Worm (Caenorhabditis elegans) whole organism, L4 larva: ENCODE data around the gene Y43F8B.19.
A peak's percentile ranks its signal among the peaks of the same experiment; 100 is the strongest.

Experiments
- D1046.2 ChIP-seq: fragments of 200-800 bp; sonication (Bioruptor generic); IDR thresholded peaks from 2 replicates; pipeline ENCODE4 v1.3.6; 2022; ENCODE audit warnings: missing genetic modification characterization, missing compliant biosample characterization
- F26F4.8 ChIP-seq: fragments of 200-800 bp; sonication (Bioruptor generic); conservative IDR thresholded peaks from 2 replicates; pipeline ENCODE4 v1.3.6; 2022; ENCODE audit warnings: missing genetic modification characterization, missing compliant biosample characterization
- F44E2.7 ChIP-seq: fragments of 200-800 bp; sonication (Bioruptor generic); IDR thresholded peaks from 2 replicates; pipeline ENCODE4 v2.1.2; 2022; ENCODE audit warnings: missing genetic modification characterization, missing compliant biosample characterization
- F49E8.2 ChIP-seq: sonication (generic microtip); optimal IDR thresholded peaks from 2 replicates; lab custom pipeline; 2016; ENCODE audit warnings: missing compliant biosample characterization, mild to moderate bottlenecking, missing genetic modification characterization, borderline replicate concordance
- R02D3.7 ChIP-seq: fragments of 150-350 bp; sonication (generic microtip); optimal IDR thresholded peaks from 3 replicates; lab custom pipeline; 2014; ENCODE audit warnings: missing biosample characterization, missing genetic modification characterization
- T20F7.1 ChIP-seq: fragments of 200-800 bp; sonication (Bioruptor generic); optimal IDR thresholded peaks from 2 replicates; lab custom pipeline; 2018; ENCODE audit warnings: mild to moderate bottlenecking, missing genetic modification characterization, missing compliant biosample characterization
- T26A8.4 ChIP-seq: fragments of 200-800 bp; sonication (Bioruptor generic); IDR thresholded peaks from 2 replicates; pipeline ENCODE4 v1.3.6; 2022; ENCODE audit warnings: missing genetic modification characterization, missing compliant biosample characterization
- Y105C5A.15 ChIP-seq: fragments of 200-800 bp; sonication (Bioruptor generic); IDR thresholded peaks from 2 replicates; pipeline ENCODE4 v1.3.6; 2022; ENCODE audit warnings: missing genetic modification characterization, missing compliant biosample characterization
- Y48G9A.11 ChIP-seq: fragments of 200-800 bp; sonication (Bioruptor generic); IDR thresholded peaks from 2 replicates; pipeline ENCODE4 v1.3.6; 2022; ENCODE audit warnings: missing genetic modification reagents, missing genetic modification characterization, missing compliant biosample characterization
- Y5F2A.4 ChIP-seq: fragments of 200-800 bp; sonication (Bioruptor generic); optimal IDR thresholded peaks from 2 replicates; lab custom pipeline; 2018; ENCODE audit warnings: mild to moderate bottlenecking, missing genetic modification characterization, missing compliant biosample characterization
- ZK337.2 ChIP-seq: fragments of 200-800 bp; sonication (Bioruptor generic); IDR thresholded peaks from 2 replicates; pipeline ENCODE4 v1.3.6; 2022; ENCODE audit warnings: missing genetic modification reagents, missing genetic modification characterization, missing compliant biosample characterization
- ceh-20 ChIP-seq: fragments of 200-800 bp; sonication (Bioruptor generic); IDR thresholded peaks from 2 replicates; pipeline ENCODE4 v1.3.6; 2022; ENCODE audit warnings: missing genetic modification reagents, missing genetic modification characterization, missing compliant biosample characterization
- ceh-28 ChIP-seq: fragments of 150-350 bp; optimal IDR thresholded peaks from 2 replicates; lab custom pipeline; 2014; ENCODE audit warnings: missing biosample characterization, missing genetic modification reagents, missing genetic modification characterization
- ceh-32 ChIP-seq: sonication (generic microtip); optimal IDR thresholded peaks from 2 replicates; lab custom pipeline; 2016; ENCODE audit warnings: mild to moderate bottlenecking, missing genetic modification characterization, missing compliant biosample characterization; ENCODE audit not compliant: poor library complexity
- ctbp-1 ChIP-seq: fragments of 200-800 bp; sonication (Bioruptor generic); IDR thresholded peaks from 2 replicates; pipeline ENCODE4 v1.3.6; 2022; ENCODE audit warnings: missing genetic modification reagents, missing genetic modification characterization, missing compliant biosample characterization
- daf-12 ChIP-seq: fragments of 150-350 bp; optimal IDR thresholded peaks from 2 replicates; lab custom pipeline; 2014; ENCODE audit warnings: missing biosample characterization, missing genetic modification reagents, missing genetic modification characterization
- dmd-6 ChIP-seq: fragments of 200-800 bp; sonication (Bioruptor generic); IDR thresholded peaks from 2 replicates; pipeline ENCODE4 v1.3.6; 2022; ENCODE audit warnings: missing genetic modification reagents, missing genetic modification characterization, missing compliant biosample characterization
- dmd-8 ChIP-seq: fragments of 200-800 bp; sonication (Bioruptor generic); IDR thresholded peaks from 2 replicates; pipeline ENCODE4 v1.3.6; 2022; ENCODE audit warnings: missing genetic modification characterization, missing compliant biosample characterization
- dmd-9 ChIP-seq: fragments of 200-800 bp; sonication (Bioruptor generic); IDR thresholded peaks from 2 replicates; pipeline ENCODE4 v1.3.6; 2022; ENCODE audit warnings: missing genetic modification reagents, missing genetic modification characterization, missing compliant biosample characterization
- duxl-1 ChIP-seq: sonication (generic microtip); optimal IDR thresholded peaks from 2 replicates; lab custom pipeline; 2016; ENCODE audit warnings: mild to moderate bottlenecking, missing genetic modification characterization, moderate library complexity, missing compliant biosample characterization; ENCODE audit not compliant: poor library complexity
- egl-27 ChIP-seq: sonication (generic microtip); optimal IDR thresholded peaks from 3 replicates; lab custom pipeline; 2017; ENCODE audit warnings: missing biosample characterization, missing genetic modification reagents, missing genetic modification characterization
- egl-43 ChIP-seq: fragments of 200-800 bp; sonication (Bioruptor generic); IDR thresholded peaks from 2 replicates; pipeline ENCODE4 v1.3.6; 2022; ENCODE audit warnings: missing genetic modification reagents, missing genetic modification characterization, missing compliant biosample characterization
- fkh-10 ChIP-seq: fragments of 150-350 bp; optimal IDR thresholded peaks from 2 replicates; lab custom pipeline; 2014; ENCODE audit warnings: missing biosample characterization, missing genetic modification reagents, missing genetic modification characterization
- hif-1 ChIP-seq, 2 experiments: sonication (generic microtip); optimal IDR thresholded peaks; 2 replicates each; lab custom pipeline; 2016 to 2017; ENCODE audit warnings: missing compliant biosample characterization in 2 of 2, missing genetic modification characterization in 2 of 2, missing genetic modification reagents in 2 of 2, missing genotype in 2 of 2, mild to moderate bottlenecking in 1 of 2
- hlh-11 ChIP-seq: fragments of 200-800 bp; sonication (Bioruptor generic); optimal IDR thresholded peaks from 2 replicates; lab custom pipeline; 2018; ENCODE audit warnings: mild to moderate bottlenecking, missing genetic modification characterization, missing compliant biosample characterization
- hlh-30 ChIP-seq: sonication (generic microtip); optimal IDR thresholded peaks from 2 replicates; lab custom pipeline; 2017; ENCODE audit warnings: antibody characterized with exemption, mild to moderate bottlenecking, missing genetic modification characterization, missing compliant biosample characterization; ENCODE audit not compliant: insufficient read depth
- hmg-1.1 ChIP-seq: fragments of 200-800 bp; sonication (Bioruptor generic); IDR thresholded peaks from 2 replicates; pipeline ENCODE4 v1.3.6; 2022; ENCODE audit warnings: missing genetic modification reagents, missing genetic modification characterization, missing compliant biosample characterization
- lim-7 ChIP-seq: fragments of 200-800 bp; sonication (Bioruptor generic); IDR thresholded peaks from 2 replicates; pipeline ENCODE4 v1.3.6; 2022; ENCODE audit warnings: missing genetic modification characterization, missing compliant biosample characterization
- lin-29 ChIP-seq: fragments of 200-800 bp; sonication (Bioruptor generic); IDR thresholded peaks from 2 replicates; pipeline ENCODE4 v1.3.6; 2022; ENCODE audit warnings: missing genetic modification reagents, missing genetic modification characterization, missing compliant biosample characterization
- lsy-2 ChIP-seq, 2 experiments: fragments of 150-350 bp in 1 of 2; sonication (generic microtip) in 1 of 2; optimal IDR thresholded peaks; 2 replicates each; lab custom pipeline; 2014 to 2017; ENCODE audit warnings: missing biosample characterization in 2 of 2, missing genetic modification characterization in 2 of 2
- mdt-29 ChIP-seq: fragments of 200-800 bp; sonication (Bioruptor generic); IDR thresholded peaks from 2 replicates; pipeline ENCODE4 v1.3.6; 2022; ENCODE audit warnings: missing genetic modification reagents, missing genetic modification characterization, missing compliant biosample characterization
- mes-2 ChIP-seq: sonication (generic microtip); optimal IDR thresholded peaks from 2 replicates; lab custom pipeline; 2016; ENCODE audit warnings: missing genotype, mild to moderate bottlenecking, missing genetic modification characterization, missing compliant biosample characterization; ENCODE audit not compliant: poor library complexity, severe bottlenecking
- mxl-3 ChIP-seq: fragments of 200-800 bp; sonication (Bioruptor generic); optimal IDR thresholded peaks from 2 replicates; lab custom pipeline; 2018; ENCODE audit warnings: mild to moderate bottlenecking, missing genetic modification characterization, missing compliant biosample characterization
- nhr-42 ChIP-seq: fragments of 200-800 bp; sonication (Bioruptor generic); IDR thresholded peaks from 2 replicates; pipeline ENCODE4 v1.3.6; 2022; ENCODE audit warnings: missing genetic modification characterization, missing compliant biosample characterization
- nhr-48 ChIP-seq: sonication (generic microtip); optimal IDR thresholded peaks from 2 replicates; lab custom pipeline; 2016; ENCODE audit warnings: mild to moderate bottlenecking, missing genetic modification characterization, missing compliant biosample characterization
- pha-4 ChIP-seq, 2 experiments: fragments of 150-350 bp in 1 of 2; fragments of 200-800 bp in 1 of 2; sonication (Bioruptor generic) in 1 of 2; IDR thresholded peaks in 1 of 2; optimal IDR thresholded peaks in 1 of 2; 2 replicates each; pipeline versions ENCODE4 v1.3.6 to Lab custom; 2014 to 2022; ENCODE audit warnings: missing genetic modification characterization in 2 of 2, missing genetic modification reagents in 2 of 2, missing biosample characterization in 1 of 2, missing compliant biosample characterization in 1 of 2
- php-3 ChIP-seq: fragments of 200-800 bp; sonication (Bioruptor generic); IDR thresholded peaks from 2 replicates; pipeline ENCODE4 v1.3.6; 2022; ENCODE audit warnings: missing genetic modification reagents, missing genetic modification characterization, missing compliant biosample characterization
- rbr-2 ChIP-seq: sonication (generic microtip); optimal IDR thresholded peaks from 2 replicates; lab custom pipeline; 2016; ENCODE audit warnings: missing genotype, missing genetic modification characterization, missing compliant biosample characterization
- saeg-2 ChIP-seq: fragments of 200-800 bp; sonication (Bioruptor generic); IDR thresholded peaks from 2 replicates; pipeline ENCODE4 v1.3.6; 2022; ENCODE audit warnings: missing genetic modification reagents, missing genetic modification characterization, missing compliant biosample characterization
- sdz-12 ChIP-seq: fragments of 200-800 bp; sonication (Bioruptor generic); optimal IDR thresholded peaks from 2 replicates; lab custom pipeline; 2018; ENCODE audit warnings: mild to moderate bottlenecking, missing genetic modification characterization, missing compliant biosample characterization
- spr-3 ChIP-seq: fragments of 200-800 bp; sonication (Bioruptor generic); optimal IDR thresholded peaks from 2 replicates; lab custom pipeline; 2018; ENCODE audit warnings: mild to moderate bottlenecking, missing genetic modification characterization, missing compliant biosample characterization
- unc-130 ChIP-seq: sonication (generic microtip); optimal IDR thresholded peaks from 2 replicates; lab custom pipeline; 2016; ENCODE audit warnings: missing genetic modification reagents, missing genetic modification characterization, missing compliant biosample characterization
- unc-39 ChIP-seq: sonication (generic microtip); optimal IDR thresholded peaks from 2 replicates; lab custom pipeline; 2017; ENCODE audit warnings: missing biosample characterization, missing genetic modification characterization
- vab-7 ChIP-seq: fragments of 200-800 bp; sonication (Bioruptor generic); IDR thresholded peaks from 2 replicates; pipeline ENCODE4 v1.3.6; 2022; ENCODE audit warnings: missing genetic modification reagents, missing genetic modification characterization, missing compliant biosample characterization
- zfp-3 ChIP-seq: fragments of 200-800 bp; sonication (Bioruptor generic); conservative IDR thresholded peaks from 2 replicates; pipeline ENCODE4 v1.3.6; 2022; ENCODE audit warnings: missing genetic modification reagents, missing genetic modification characterization, missing compliant biosample characterization
- zip-2 ChIP-seq: fragments of 150-350 bp; optimal IDR thresholded peaks from 2 replicates; lab custom pipeline; 2014; ENCODE audit warnings: missing biosample characterization, missing genetic modification characterization

The Y43F8B.19 gene

DNA sequence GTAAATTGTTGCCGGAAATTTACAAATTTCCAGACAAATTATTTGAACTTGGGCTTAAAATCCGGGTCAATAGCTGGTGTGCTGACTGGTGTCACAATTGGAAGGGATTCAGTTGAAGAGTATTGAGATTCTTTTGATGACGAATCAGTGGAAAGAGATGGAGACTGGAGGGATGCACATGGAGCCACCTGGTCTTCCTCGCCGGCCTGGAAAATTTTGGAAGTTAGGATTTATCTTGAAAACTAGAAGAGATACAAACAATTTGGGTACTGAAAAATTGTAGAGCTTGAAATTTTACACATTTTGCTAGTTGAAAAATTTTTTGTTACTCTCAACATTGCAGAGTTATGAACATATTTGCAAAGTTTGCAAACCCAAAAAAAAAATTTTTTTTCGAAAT is 8.0 kb upstream of the Y43F8B.19 start (continued):
- TF ChIP-seq ctbp-1 (peak; percentile 58), Y105C5A.15 (GFP tag; lab: Robert Waterston, UW) (no peak; the same call in 1 of the 2 replicates), ZK337.2 (GFP tag; lab: Robert Waterston, UW) (0 out of 2 replicates have a peak, but pooled peaks have one; percentile 4), sdz-12 (GFP tag; lab: Kevin White, UChicago) (peak; percentile 67), php-3 (GFP tag; lab: Robert Waterston, UW) (no peak), T20F7.1 (GFP tag; lab: Kevin White, UChicago) (no peak), R02D3.7 (tag; lab: Kevin White, UChicago) (no peak)

DNA sequence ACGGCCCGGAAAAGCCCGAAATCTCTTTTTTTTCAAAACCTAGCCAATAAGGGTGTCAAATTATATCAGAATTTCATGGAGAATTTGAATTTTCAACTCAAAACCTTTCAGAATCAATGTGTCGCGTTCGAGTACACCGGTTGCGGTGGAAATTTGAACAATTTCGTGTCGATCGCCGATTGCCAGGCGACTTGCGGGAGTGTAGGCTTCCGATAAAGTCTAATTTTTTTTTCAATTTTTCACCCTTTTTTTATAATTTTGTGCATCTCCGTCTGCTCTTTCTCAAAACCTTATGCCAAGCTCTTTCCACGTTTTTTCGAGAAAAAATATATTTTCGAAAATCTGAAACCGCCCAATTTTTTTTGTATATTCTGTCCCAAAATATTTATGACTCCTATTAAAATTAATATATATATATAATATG is 7.4 kb upstream of the Y43F8B.19 start:
- peak; percentile 72 for TF ChIP-seq vab-7
- no peak for TF ChIP-seq egl-27
- TF ChIP-seq pha-4 (GFP tag; IDR thresholded peaks at IDR 0.05; lab: Robert Waterston, UW): peak; percentile 69
- TF ChIP-seq pha-4 (tag; optimal IDR thresholded peaks at IDR 0.05; lab: Kevin White, UChicago): no peak
- peak; percentile 82 for TF ChIP-seq D1046.2 (GFP tag; lab: Robert Waterston, UW)
- no peak for TF ChIP-seq ceh-28
- peak; percentile 81; the same call in 1 of the 2 replicates for TF ChIP-seq zfp-3 (GFP tag; lab: Robert Waterston, UW)
- 0 out of 2 replicates have a peak, but pooled peaks have one; percentile 8 for TF ChIP-seq lin-29 (GFP tag; lab: Robert Waterston, UW)
- peak; percentile 86 for TF ChIP-seq php-3 (GFP tag; lab: Robert Waterston, UW)
- no peak for TF ChIP-seq unc-39
- peak; percentile 96 for TF ChIP-seq T26A8.4 (GFP tag; lab: Robert Waterston, UW)
- peak; percentile 39; the same call in 1 of the 2 replicates for TF ChIP-seq saeg-2 (GFP tag; lab: Robert Waterston, UW)
- TF ChIP-seq lim-7 (GFP tag; lab: Robert Waterston, UW): 0 out of 2 replicates have a peak, but pooled peaks have one; percentile 37
- peak; percentile 46; the same call in 1 of the 2 replicates for TF ChIP-seq hmg-1.1 (GFP tag; lab: Robert Waterston, UW)
- no peak for TF ChIP-seq hlh-30 (tag; lab: Kevin White, UChicago)
- no peak for TF ChIP-seq fkh-10
- peak; percentile 33 for TF ChIP-seq spr-3 (GFP tag; lab: Kevin White, UChicago)
- peak; percentile 14 for TF ChIP-seq mxl-3 (GFP tag; lab: Kevin White, UChicago)
- no peak for TF ChIP-seq ceh-32 (tag; lab: Kevin White, UChicago)
- peak; percentile 20; the same call in 1 of the 2 replicates for TF ChIP-seq Y48G9A.11
- TF ChIP-seq ctbp-1: peak; percentile 90
- TF ChIP-seq lsy-2 (tag; optimal IDR thresholded peaks at IDR 0.05; lab: Kevin White, UChicago): peak in 1 of 2 experiments; percentile 72
- TF ChIP-seq mdt-29: 0 out of 2 replicates have a peak, but pooled peaks have one; percentile 58
- TF ChIP-seq hif-1 (tag; optimal IDR thresholded peaks at IDR 0.05; lab: Kevin White, UChicago): no peak
- TF ChIP-seq mes-2 (tag; lab: Kevin White, UChicago): peak; percentile 17
- TF ChIP-seq dmd-6 (GFP tag; lab: Robert Waterston, UW): 0 out of 2 replicates have a peak, but pooled peaks have one; percentile 29
- TF ChIP-seq unc-130 (GFP tag; lab: Kevin White, UChicago): no peak
- no peak for TF ChIP-seq daf-12 (tag; lab: Kevin White, UChicago)
- peak; percentile 29 for TF ChIP-seq duxl-1
- TF ChIP-seq nhr-42: 0 out of 2 replicates have a peak, but pooled peaks have one; percentile 12
- peak; percentile 84 for TF ChIP-seq egl-43 (GFP tag; lab: Robert Waterston, UW)
- no peak for TF ChIP-seq zip-2 (tag; lab: Kevin White, UChicago)
- peak; percentile 31 for TF ChIP-seq hlh-11 (tag; lab: Kevin White, UChicago)
- peak; percentile 66 for TF ChIP-seq Y5F2A.4
- peak; percentile 60; the same call in 1 of the 2 replicates for TF ChIP-seq dmd-8
- peak; percentile 8 for TF ChIP-seq rbr-2 (tag; lab: Kevin White, UChicago)
- no peak for TF ChIP-seq F49E8.2 (tag; lab: Kevin White, UChicago)
- no peak for TF ChIP-seq dmd-9 (GFP tag; lab: Robert Waterston, UW)
- peak; percentile 21 for TF ChIP-seq nhr-48 (tag; lab: Kevin White, UChicago)
- TF ChIP-seq F44E2.7 (GFP tag; lab: Robert Waterston, UW): 0 out of 2 replicates have a peak, but pooled peaks have one; percentile 4
- TF ChIP-seq ceh-20 (GFP tag; lab: Robert Waterston, UW): peak; percentile 73
- no peak for TF ChIP-seq F26F4.8
